Worm (Caenorhabditis elegans) whole organism, midembryonic: ENCODE results near the gene D2096.6.

Experiments
- T22C8.4 ChIP-seq: fragments of 200-800 bp; sonication (Bioruptor generic); IDR thresholded peaks from 2 replicates; pipeline ENCODE4 v1.3.6; 2022; ENCODE audit warnings: missing genetic modification characterization, missing compliant biosample characterization
- cog-1 ChIP-seq: sonication (generic microtip); optimal IDR thresholded peaks from 2 replicates; lab custom pipeline; 2016; ENCODE audit warnings: missing genetic modification characterization, missing compliant biosample characterization
- flt-1 ChIP-seq: fragments of 200-800 bp; sonication (Bioruptor generic); IDR thresholded peaks from 2 replicates; pipeline ENCODE4 v1.3.6; 2022; ENCODE audit warnings: missing genetic modification characterization, missing compliant biosample characterization
- klf-2 ChIP-seq: fragments of 200-800 bp; sonication (Bioruptor generic); conservative IDR thresholded peaks from 2 replicates; pipeline ENCODE4 v1.3.6; 2022; ENCODE audit warnings: missing genetic modification reagents, missing genetic modification characterization, missing compliant biosample characterization
- med-1 ChIP-seq: sonication (generic microtip); optimal IDR thresholded peaks from 2 replicates; lab custom pipeline; 2017; ENCODE audit warnings: missing genetic modification characterization, mild to moderate bottlenecking, missing compliant biosample characterization, antibody characterized with exemption, missing genetic modification reagents; ENCODE audit not compliant: insufficient read depth
- ref-1 ChIP-seq: fragments of 200-800 bp; sonication (Bioruptor generic); conservative IDR thresholded peaks from 2 replicates; pipeline ENCODE4 v1.3.6; 2022; ENCODE audit warnings: missing genetic modification reagents, missing genetic modification characterization, missing compliant biosample characterization
- tab-1 ChIP-seq: fragments of 200-800 bp; sonication (Bioruptor generic); IDR thresholded peaks from 2 replicates; pipeline ENCODE4 v1.3.6; 2022; ENCODE audit warnings: missing genetic modification characterization, missing compliant biosample characterization
- ztf-23 ChIP-seq: fragments of 200-800 bp; sonication (Bioruptor generic); IDR thresholded peaks from 2 replicates; pipeline ENCODE4 v1.3.6; 2022; ENCODE audit warnings: missing genetic modification reagents, missing genetic modification characterization, missing compliant biosample characterization
- ztf-29 ChIP-seq: fragments of 200-800 bp; sonication (Bioruptor generic); IDR thresholded peaks from 2 replicates; pipeline ENCODE4 v1.3.6; 2022; ENCODE audit warnings: missing genetic modification reagents, missing genetic modification characterization, missing compliant biosample characterization

Gene D2096.6

ce11 chrIV:8379683-8380082, 10.6 kb upstream of the D2096.6 start, which contains the start of gene praf-3:
Gene praf-3, plus strand, starts transcription at chrIV:8379983.
- TF ChIP-seq klf-2 (no peak), flt-1 (GFP tag; lab: Robert Waterston, UW) (no peak), T22C8.4 (no peak), tab-1 (no peak), ref-1 (GFP tag; lab: Robert Waterston, UW) (no peak), cog-1 (tag; lab: Kevin White, UChicago) (no peak), ztf-29 (GFP tag; lab: Robert Waterston, UW) (no peak), ztf-23 (GFP tag; lab: Robert Waterston, UW) (no peak), med-1 (GFP tag; lab: Kevin White, UChicago) (no peak)

- TF ChIP-seq cog-1 (tag; lab: Kevin White, UChicago) (peak; percentile 36), klf-2 (no peak)
Observed at ce11 chrIV:8379278-8379677, 10.2 kb upstream of the D2096.6 start, which contains the start of gene nap-1. Gene nap-1, minus strand, starts transcription at chrIV:8379319.

- no peak for TF ChIP-seq klf-2
- TF ChIP-seq flt-1 (GFP tag; lab: Robert Waterston, UW), result no peak
- no peak for TF ChIP-seq ztf-23 (GFP tag; lab: Robert Waterston, UW)
- no peak for TF ChIP-seq med-1 (GFP tag; lab: Kevin White, UChicago)
- no peak for TF ChIP-seq tab-1
- no peak for TF ChIP-seq T22C8.4
- no peak for TF ChIP-seq cog-1 (tag; lab: Kevin White, UChicago)
- TF ChIP-seq ztf-29 (GFP tag; lab: Robert Waterston, UW), result no peak
- no peak for TF ChIP-seq ref-1 (GFP tag; lab: Robert Waterston, UW)
Observed at ce11 chrIV:8378280-8378679, 9.2 kb upstream of the D2096.6 start.

ce11 chrIV:8377501-8377900, 8.5 kb upstream of the D2096.6 start, which contains the start of gene D2096.7:
Gene D2096.7, minus strand, starts transcription at chrIV:8377630.
- no peak for TF ChIP-seq ref-1 (GFP tag; lab: Robert Waterston, UW)
- TF ChIP-seq med-1 (GFP tag; lab: Kevin White, UChicago), result no peak
- no peak for TF ChIP-seq ztf-23 (GFP tag; lab: Robert Waterston, UW)
- TF ChIP-seq flt-1 (GFP tag; lab: Robert Waterston, UW), result no peak
- TF ChIP-seq klf-2, result no peak
- TF ChIP-seq T22C8.4, result no peak
- no peak for TF ChIP-seq ztf-29 (GFP tag; lab: Robert Waterston, UW)
- TF ChIP-seq cog-1 (tag; lab: Kevin White, UChicago), result no peak

- TF ChIP-seq med-1 (GFP tag; lab: Kevin White, UChicago), result no peak
- TF ChIP-seq ztf-29 (GFP tag; lab: Robert Waterston, UW), result no peak
- no peak for TF ChIP-seq tab-1
- TF ChIP-seq klf-2, result no peak
- no peak for TF ChIP-seq flt-1 (GFP tag; lab: Robert Waterston, UW)
- TF ChIP-seq ref-1 (GFP tag; lab: Robert Waterston, UW), result no peak
- no peak for TF ChIP-seq T22C8.4
- no peak for TF ChIP-seq cog-1 (tag; lab: Kevin White, UChicago)
- TF ChIP-seq ztf-23 (GFP tag; lab: Robert Waterston, UW), result no peak
Observed at ce11 chrIV:8376923-8377322, 7.9 kb upstream of the D2096.6 start.

- peak; percentile 95 for TF ChIP-seq tab-1
- TF ChIP-seq klf-2, result 0 out of 2 replicates have a peak, but pooled peaks have one; percentile 53
- TF ChIP-seq ztf-23 (GFP tag; lab: Robert Waterston, UW), result peak; percentile 93
- TF ChIP-seq cog-1 (tag; lab: Kevin White, UChicago), result peak; percentile 89
- peak; percentile 81; the same call in 1 of the 2 replicates for TF ChIP-seq ztf-29 (GFP tag; lab: Robert Waterston, UW)
- peak; percentile 83 for TF ChIP-seq T22C8.4
- TF ChIP-seq ref-1 (GFP tag; lab: Robert Waterston, UW), result peak; percentile 78
- peak; percentile 57 for TF ChIP-seq med-1 (GFP tag; lab: Kevin White, UChicago)
- TF ChIP-seq flt-1 (GFP tag; lab: Robert Waterston, UW), result peak; percentile 96
Observed at ce11 chrIV:8375381-8375780, 6.3 kb upstream of the D2096.6 start.

ce11 chrIV:8367887-8368286, 1.1 kb downstream of the D2096.6 start:
- TF ChIP-seq ref-1 (GFP tag; lab: Robert Waterston, UW) (no peak), T22C8.4 (no peak), tab-1 (no peak), flt-1 (GFP tag; lab: Robert Waterston, UW) (no peak), klf-2 (no peak), ztf-29 (GFP tag; lab: Robert Waterston, UW) (no peak), ztf-23 (GFP tag; lab: Robert Waterston, UW) (no peak), cog-1 (tag; lab: Kevin White, UChicago) (no peak), med-1 (GFP tag; lab: Kevin White, UChicago) (no peak)

- TF ChIP-seq ztf-23 (GFP tag; lab: Robert Waterston, UW) (no peak), ztf-29 (GFP tag; lab: Robert Waterston, UW) (no peak), klf-2 (no peak), T22C8.4 (no peak), med-1 (GFP tag; lab: Kevin White, UChicago) (no peak), flt-1 (GFP tag; lab: Robert Waterston, UW) (no peak), ref-1 (GFP tag; lab: Robert Waterston, UW) (no peak), tab-1 (no peak), cog-1 (tag; lab: Kevin White, UChicago) (no peak)
Observed at ce11 chrIV:8366295-8366694, 2.7 kb downstream of the D2096.6 start, which contains the start of gene aagr-1. Gene aagr-1, plus strand, starts transcription at chrIV:8366521.

- TF ChIP-seq tab-1 (no peak), cog-1 (tag; lab: Kevin White, UChicago) (no peak), ztf-23 (GFP tag; lab: Robert Waterston, UW) (no peak), T22C8.4 (no peak)
Observed at ce11 chrIV:8363163-8363562, 5.9 kb downstream of the D2096.6 start, which contains the start of gene D2096.12. Gene D2096.12, plus strand, starts transcription at chrIV:8363463.

- no peak for TF ChIP-seq med-1 (GFP tag; lab: Kevin White, UChicago)
- TF ChIP-seq ref-1 (GFP tag; lab: Robert Waterston, UW), result no peak
- no peak for TF ChIP-seq ztf-29 (GFP tag; lab: Robert Waterston, UW)
- TF ChIP-seq T22C8.4, result no peak
- no peak for TF ChIP-seq tab-1
- no peak for TF ChIP-seq flt-1 (GFP tag; lab: Robert Waterston, UW)
- no peak for TF ChIP-seq cog-1 (tag; lab: Kevin White, UChicago)
- no peak for TF ChIP-seq klf-2
- no peak for TF ChIP-seq ztf-23 (GFP tag; lab: Robert Waterston, UW)
Observed at ce11 chrIV:8360817-8361216, 8.2 kb downstream of the D2096.6 start, which contains the start of gene sqv-1. Gene sqv-1, plus strand, starts transcription at chrIV:8361117.
